Worm (Caenorhabditis elegans): ENCODE results near the gene set-5.
A peak's percentile ranks its signal among the peaks of the same experiment; 100 is the strongest.

set-5 gene

ce11 chrV:14663006-14663405 lies 35.8 kb upstream of the set-5 start, which contains the start of gene C47E8.9:
C47E8.9 (plus strand) TSS chrV:14663306.
- TF ChIP-seq fax-1 (tag; optimal IDR thresholded peaks at IDR 0.05) = no peak

DNA sequence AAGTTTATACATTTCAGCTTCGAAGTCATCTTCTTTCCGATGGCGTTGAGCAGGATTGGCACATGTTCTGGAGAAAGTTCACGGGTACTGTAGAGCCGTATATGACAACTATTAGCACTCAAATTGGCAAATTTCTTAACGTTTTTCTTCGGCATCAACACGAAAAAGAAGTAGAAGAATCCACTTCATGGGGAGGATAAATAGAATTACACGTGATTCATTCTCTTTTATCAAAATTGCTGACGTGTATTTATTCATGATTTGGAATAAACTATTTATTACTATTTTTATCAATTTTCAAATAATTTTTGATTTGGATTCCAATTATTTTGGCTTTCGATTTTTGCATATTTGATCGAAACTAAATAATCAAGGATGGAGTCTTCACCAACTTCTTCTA lies 33.0 kb upstream of the set-5 start, which contains the start of gene C47E8.1:
Gene C47E8.1, plus strand, starts transcription at position 301 of the 400 bp plus-strand sequence.
- TF ChIP-seq madf-2 (tag; optimal IDR thresholded peaks at IDR 0.05) (no peak), fkh-6 (tag; optimal IDR thresholded peaks at IDR 0.05) (no peak), ceh-9 (tag; optimal IDR thresholded peaks at IDR 0.05) (no peak), dve-1 (tag; optimal IDR thresholded peaks at IDR 0.05) (no peak), lin-11 (tag; optimal IDR thresholded peaks at IDR 0.05) (no peak), hlh-15 (tag; optimal IDR thresholded peaks at IDR 0.05) (no peak), ceh-2 (tag; optimal IDR thresholded peaks at IDR 0.05) (no peak), che-1 (tag; optimal IDR thresholded peaks at IDR 0.05) (no peak), ceh-31 (tag; optimal IDR thresholded peaks at IDR 0.05) (no peak), pag-3 (tag; optimal IDR thresholded peaks at IDR 0.05; ENCODE audit: borderline replicate concordance) (no peak), tbx-2 (tag; optimal IDR thresholded peaks at IDR 0.05) (no peak), ceh-14 (tag; optimal IDR thresholded peaks at IDR 0.05) (no peak), pqm-1 (tag; optimal IDR thresholded peaks at IDR 0.05) (no peak)

- peak; percentile 81 for TF ChIP-seq nfya-1 (tag; optimal IDR thresholded peaks at IDR 0.05)
- TF ChIP-seq madf-2 (tag; optimal IDR thresholded peaks at IDR 0.05) = no peak
These were observed 20.5 kb upstream of the set-5 start for ce11 chrV:14678298-14678697.

ce11 chrV:14680014-14680413 lies 18.8 kb upstream of the set-5 start, which contains the start of gene C47E8.3:
C47E8.3 (plus strand) TSS chrV:14680314.
- TF ChIP-seq pax-1 (tag; optimal IDR thresholded peaks at IDR 0.05) (no peak), K09A11.1 (tag; optimal IDR thresholded peaks at IDR 0.05; ENCODE audit: insufficient read depth) (no peak), pha-2 (tag; optimal IDR thresholded peaks at IDR 0.05) (no peak), madf-2 (tag; optimal IDR thresholded peaks at IDR 0.05) (no peak), ceh-45 (GFP tag; IDR thresholded peaks at IDR 0.05) (no peak)

- no peak for TF ChIP-seq unc-86 (tag; optimal IDR thresholded peaks at IDR 0.05)
- TF ChIP-seq lim-6 (tag; optimal IDR thresholded peaks at IDR 0.05) = no peak
- no peak for TF ChIP-seq unc-3 (GFP tag; conservative IDR thresholded peaks at IDR 0.05)
- no peak for TF ChIP-seq unc-3 (tag; optimal IDR thresholded peaks at IDR 0.05)
- no peak for TF ChIP-seq Y22D7AL.16 (tag; optimal IDR thresholded peaks at IDR 0.05)
- no peak for TF ChIP-seq hlh-15 (tag; optimal IDR thresholded peaks at IDR 0.05)
These were observed 15.9 kb upstream of the set-5 start for ce11 chrV:14682870-14683269.

DNA sequence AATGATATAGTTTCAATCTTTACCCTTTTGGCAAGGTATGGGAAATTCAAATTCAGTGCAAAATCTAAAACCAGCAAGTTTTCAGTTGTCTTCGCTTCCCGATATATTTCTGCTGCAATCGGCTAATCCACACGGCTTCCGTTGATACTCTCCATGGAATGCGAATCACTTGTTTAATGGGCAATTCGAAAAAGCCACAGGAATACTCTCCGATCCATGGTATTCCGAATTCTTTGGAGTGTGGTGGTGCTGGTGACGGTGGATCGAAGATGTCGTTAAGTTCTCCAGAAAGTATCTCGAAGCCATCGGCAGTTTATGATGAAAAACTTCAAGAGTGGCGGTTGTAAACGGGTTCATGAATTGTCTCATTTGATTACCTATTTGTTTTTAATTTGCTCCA lies 15.5 kb upstream of the set-5 start:
- TF ChIP-seq tbx-7 (tag; optimal IDR thresholded peaks at IDR 0.05) (no peak), ceh-9 (tag; optimal IDR thresholded peaks at IDR 0.05) (no peak), ceh-19 (GFP tag; optimal IDR thresholded peaks at IDR 0.05) (no peak), tbx-2 (tag; optimal IDR thresholded peaks at IDR 0.05) (no peak), T23F11.4 (GFP tag; optimal IDR thresholded peaks at IDR 0.05) (no peak), hlh-8 (tag; optimal IDR thresholded peaks at IDR 0.05) (no peak), lim-6 (tag; optimal IDR thresholded peaks at IDR 0.05) (no peak), pag-3 (tag; optimal IDR thresholded peaks at IDR 0.05; ENCODE audit: borderline replicate concordance) (no peak), elt-4 (tag; optimal IDR thresholded peaks at IDR 0.05) (no peak), nhr-232 (tag; optimal IDR thresholded peaks at IDR 0.05) (no peak), sdc-2 (tag; optimal IDR thresholded peaks at IDR 0.05) (no peak), ahr-1 (tag; optimal IDR thresholded peaks at IDR 0.05) (no peak), unc-86 (tag; optimal IDR thresholded peaks at IDR 0.05) (no peak), npax-4 (tag; optimal IDR thresholded peaks at IDR 0.05) (no peak), che-1 (tag; optimal IDR thresholded peaks at IDR 0.05) (no peak)
